Fruit fly (Drosophila melanogaster) whole organism, embryonic: ENCODE results near the gene PK2-R2.

Experiments
- Abd-B ChIP-seq: fragments of 200-800 bp; sonication (Bioruptor generic); optimal IDR thresholded peaks from 2 replicates; lab custom pipeline; 2018; ENCODE audit warnings: missing biosample characterization, mild to moderate bottlenecking, missing genetic modification characterization, moderate library complexity
- Aef1 ChIP-seq: fragments of 200-800 bp; sonication (Bioruptor generic); IDR thresholded peaks from 3 replicates; pipeline ENCODE4 v1.3.6; 2022; ENCODE audit warnings: missing biosample characterization, missing genetic modification characterization
- Antp ChIP-seq: fragments of 200-800 bp; sonication (Bioruptor generic); optimal IDR thresholded peaks from 3 replicates; lab custom pipeline; 2016; ENCODE audit warnings: missing biosample characterization, missing genetic modification characterization
- CG11456 ChIP-seq: fragments of 200-800 bp; sonication (Bioruptor generic); IDR thresholded peaks from 3 replicates; pipeline ENCODE4 v1.3.6; 2022; ENCODE audit warnings: missing biosample characterization, missing genetic modification characterization
- CG12659 ChIP-seq: fragments of 200-800 bp; sonication (Bioruptor generic); optimal IDR thresholded peaks from 3 replicates; lab custom pipeline; 2017; ENCODE audit warnings: mild to moderate bottlenecking, missing biosample characterization, missing genetic modification reagents, missing genetic modification characterization
- CG14965 ChIP-seq: fragments of 200-800 bp; sonication (Bioruptor generic); optimal IDR thresholded peaks from 2 replicates; lab custom pipeline; 2016; ENCODE audit warnings: missing biosample characterization, missing genetic modification characterization, borderline replicate concordance
- CG2199 ChIP-seq: fragments of 200-800 bp; sonication (Bioruptor generic); IDR thresholded peaks from 3 replicates; pipeline ENCODE4 v1.3.6; 2022; ENCODE audit warnings: missing biosample characterization, missing genetic modification characterization
- CG2678 ChIP-seq: fragments of 200-800 bp; sonication (Bioruptor generic); optimal IDR thresholded peaks from 3 replicates; lab custom pipeline; 2019; ENCODE audit warnings: missing biosample characterization, mild to moderate bottlenecking, missing genetic modification characterization, moderate library complexity
- CG2712 ChIP-seq: fragments of 200-800 bp; optimal IDR thresholded peaks from 3 replicates; lab custom pipeline; 2019; ENCODE audit warnings: missing biosample characterization, mild to moderate bottlenecking, missing genetic modification characterization, moderate library complexity
- CG30403 ChIP-seq: fragments of 200-800 bp; sonication (Bioruptor generic); optimal IDR thresholded peaks from 3 replicates; lab custom pipeline; 2016; ENCODE audit warnings: missing biosample characterization, missing genetic modification characterization
- CG30431 ChIP-seq: fragments of 200-800 bp; sonication (Bioruptor generic); optimal IDR thresholded peaks from 2 replicates; lab custom pipeline; 2017; ENCODE audit warnings: missing biosample characterization, missing genetic modification characterization
- CG6175 ChIP-seq: fragments of 200-800 bp; sonication (Bioruptor generic); IDR thresholded peaks from 3 replicates; pipeline ENCODE4 v1.3.6; 2022; ENCODE audit warnings: missing biosample characterization, missing genetic modification characterization
- CG8944 ChIP-seq: fragments of 200-800 bp; sonication (Bioruptor generic); optimal IDR thresholded peaks from 3 replicates; lab custom pipeline; 2016; ENCODE audit warnings: missing biosample characterization, missing genetic modification characterization
- CG9609 ChIP-seq: fragments of 200-800 bp; sonication (Bioruptor generic); optimal IDR thresholded peaks from 3 replicates; lab custom pipeline; 2016; ENCODE audit warnings: missing biosample characterization, missing genetic modification characterization
- CG9797 ChIP-seq: fragments of 200-800 bp; sonication (Bioruptor generic); optimal IDR thresholded peaks from 3 replicates; lab custom pipeline; 2018; ENCODE audit warnings: missing biosample characterization, mild to moderate bottlenecking, missing genetic modification characterization
- Deaf1 ChIP-seq: fragments of 200-800 bp; optimal IDR thresholded peaks from 3 replicates; lab custom pipeline; 2019; ENCODE audit warnings: missing biosample characterization, mild to moderate bottlenecking, missing genetic modification characterization, moderate library complexity
- E2f1 ChIP-seq: fragments of 200-800 bp; sonication (Bioruptor generic); IDR thresholded peaks from 2 replicates; pipeline ENCODE4 v1.3.6; 2022; ENCODE audit warnings: missing biosample characterization, missing genetic modification characterization
- E2f2 ChIP-seq: fragments of 200-800 bp; sonication (Bioruptor generic); IDR thresholded peaks from 2 replicates; pipeline ENCODE4 v1.3.6; 2022; ENCODE audit warnings: missing biosample characterization, missing genetic modification characterization
- HmgZ ChIP-seq: fragments of 200-800 bp; sonication (Bioruptor generic); optimal IDR thresholded peaks from 2 replicates; lab custom pipeline; 2018; ENCODE audit warnings: missing biosample characterization, mild to moderate bottlenecking, missing genetic modification characterization
- Hsf ChIP-seq: fragments of 200-800 bp; sonication (Bioruptor generic); optimal IDR thresholded peaks from 3 replicates; lab custom pipeline; 2016; ENCODE audit warnings: missing biosample characterization, missing genetic modification characterization
- Myb ChIP-seq: fragments of 200-800 bp; sonication (Bioruptor generic); optimal IDR thresholded peaks from 2 replicates; lab custom pipeline; 2016; ENCODE audit warnings: missing biosample characterization, missing genetic modification characterization
- Nf-YC ChIP-seq: fragments of 200-800 bp; optimal IDR thresholded peaks from 3 replicates; lab custom pipeline; 2019; ENCODE audit warnings: missing biosample characterization, mild to moderate bottlenecking, missing genetic modification characterization, moderate library complexity
- Oaz ChIP-seq: fragments of 200-800 bp; sonication (Bioruptor generic); IDR thresholded peaks from 2 replicates; pipeline ENCODE4 v1.3.6; 2022; ENCODE audit warnings: missing biosample characterization, missing genetic modification characterization
- Pdp1 ChIP-seq, 2 experiments: fragments of 200-800 bp; sonication (Bioruptor generic); optimal IDR thresholded peaks; 3 replicates each; lab custom pipeline; 2016; ENCODE audit warnings: missing biosample characterization in 2 of 2, missing genetic modification characterization in 2 of 2, mild to moderate bottlenecking in 1 of 2, moderate library complexity in 1 of 2
- Side ChIP-seq: fragments of 200-800 bp; sonication (Bioruptor generic); optimal IDR thresholded peaks from 2 replicates; lab custom pipeline; 2016; ENCODE audit warnings: missing biosample characterization, missing genetic modification characterization
- Tbp ChIP-seq: fragments of >200 bp; optimal IDR thresholded peaks from 2 replicates; lab custom pipeline; 2018; ENCODE audit warnings: missing biosample characterization, missing genetic modification characterization
- Trl ChIP-seq, 3 experiments: fragments of >200 bp in 2 of 3; fragments of 200-800 bp in 1 of 3; sonication (Bioruptor generic) in 1 of 3; optimal IDR thresholded peaks; 2 replicates in 1 of 3; 3 replicates in 2 of 3; lab custom pipeline; 2016 to 2017; ENCODE audit warnings: missing biosample characterization in 1 of 3, missing genetic modification characterization in 1 of 3
- abd-A ChIP-seq: fragments of 200-800 bp; sonication (Bioruptor generic); optimal IDR thresholded peaks from 3 replicates; lab custom pipeline; 2019; ENCODE audit warnings: missing biosample characterization, mild to moderate bottlenecking, missing genetic modification characterization, moderate library complexity
- aop ChIP-seq: fragments of 200-800 bp; sonication (Bioruptor generic); IDR thresholded peaks from 2 replicates; pipeline ENCODE4 v1.3.6; 2022; ENCODE audit warnings: missing biosample characterization, missing genetic modification characterization
- br ChIP-seq: fragments of >200 bp; optimal IDR thresholded peaks from 2 replicates; lab custom pipeline; 2017
- chm ChIP-seq: fragments of 200-800 bp; sonication (Bioruptor generic); IDR thresholded peaks from 2 replicates; pipeline ENCODE4 v1.3.6; 2022; ENCODE audit warnings: missing biosample characterization, missing genetic modification characterization
- dati ChIP-seq: fragments of 200-800 bp; sonication (Bioruptor generic); IDR thresholded peaks from 2 replicates; pipeline ENCODE4 v1.3.6; 2022; ENCODE audit warnings: missing biosample characterization, missing genetic modification characterization
- ems ChIP-seq: fragments of 200-800 bp; sonication (Bioruptor generic); optimal IDR thresholded peaks from 3 replicates; lab custom pipeline; 2016; ENCODE audit warnings: missing biosample characterization, missing genetic modification characterization
- exex ChIP-seq: fragments of 200-800 bp; sonication (Bioruptor generic); optimal IDR thresholded peaks from 4 replicates; lab custom pipeline; 2018; ENCODE audit warnings: missing biosample characterization, mild to moderate bottlenecking, missing genetic modification characterization, moderate library complexity
- ftz-f1 ChIP-seq: fragments of 200-800 bp; sonication (Bioruptor generic); optimal IDR thresholded peaks from 2 replicates; lab custom pipeline; 2016; ENCODE audit warnings: missing biosample characterization, missing genetic modification characterization
- gfzf ChIP-seq: fragments of 200-800 bp; sonication (Bioruptor generic); optimal IDR thresholded peaks from 2 replicates; lab custom pipeline; 2016; ENCODE audit warnings: missing biosample characterization, mild to moderate bottlenecking, missing genetic modification characterization, moderate library complexity
- her ChIP-seq: fragments of 200-800 bp; sonication (Bioruptor generic); optimal IDR thresholded peaks from 2 replicates; lab custom pipeline; 2016; ENCODE audit warnings: missing biosample characterization, missing genetic modification characterization
- maf-S ChIP-seq: fragments of 200-800 bp; sonication (Bioruptor generic); optimal IDR thresholded peaks from 2 replicates; lab custom pipeline; 2016; ENCODE audit warnings: missing biosample characterization, missing genetic modification characterization
- mirr ChIP-seq: fragments of 200-800 bp; sonication (Bioruptor generic); optimal IDR thresholded peaks from 3 replicates; lab custom pipeline; 2018; ENCODE audit warnings: missing biosample characterization, mild to moderate bottlenecking, missing genetic modification characterization
- nmo ChIP-seq: fragments of 200-800 bp; sonication (Bioruptor generic); optimal IDR thresholded peaks from 2 replicates; lab custom pipeline; 2018; ENCODE audit warnings: missing biosample characterization, mild to moderate bottlenecking, missing genetic modification characterization, moderate library complexity
- otp ChIP-seq: fragments of 200-800 bp; sonication (Bioruptor generic); IDR thresholded peaks from 3 replicates; pipeline ENCODE4, ENCODE4 v1.3.6; 2022; ENCODE audit warnings: missing biosample characterization, missing genetic modification characterization
- peb ChIP-seq: fragments of 200-800 bp; sonication (Bioruptor generic); IDR thresholded peaks from 2 replicates; pipeline ENCODE4 v1.3.6; 2022; ENCODE audit warnings: missing biosample characterization, missing genetic modification characterization
- pita ChIP-seq: fragments of 200-800 bp; sonication (Bioruptor generic); optimal IDR thresholded peaks from 2 replicates; lab custom pipeline; 2017; ENCODE audit warnings: missing biosample characterization, mild to moderate bottlenecking, missing genetic modification characterization
- repo ChIP-seq: fragments of 200-800 bp; sonication (Bioruptor generic); optimal IDR thresholded peaks from 2 replicates; lab custom pipeline; 2016; ENCODE audit warnings: missing biosample characterization, missing genetic modification characterization
- stwl ChIP-seq: fragments of 200-800 bp; sonication (Bioruptor generic); optimal IDR thresholded peaks from 3 replicates; lab custom pipeline; 2018; ENCODE audit warnings: missing biosample characterization, mild to moderate bottlenecking, missing genetic modification characterization, moderate library complexity
- tll ChIP-seq, 2 experiments: fragments of 200-800 bp in 1 of 2; fragments of >200 bp in 1 of 2; sonication (Bioruptor generic) in 1 of 2; optimal IDR thresholded peaks; 2 replicates each; lab custom pipeline; 2017 to 2019; ENCODE audit warnings: missing biosample characterization in 2 of 2, missing genetic modification characterization in 2 of 2, mild to moderate bottlenecking in 1 of 2, moderate library complexity in 1 of 2
- vfl ChIP-seq: fragments of 200-800 bp; sonication (Bioruptor generic); optimal IDR thresholded peaks from 2 replicates; lab custom pipeline; 2016; ENCODE audit warnings: missing biosample characterization, missing genetic modification characterization

PK2-R2 gene

dm6 chr3R:13319873-13320272, 14.1 kb downstream of the PK2-R2 start (continued):
- TF ChIP-seq nmo (GFP tag; lab: Kevin White, UChicago), result peak; percentile 15
- no peak for TF ChIP-seq CG9797 (GFP tag; lab: Kevin White, UChicago)
- TF ChIP-seq CG6175 (GFP tag; lab: Robert Waterston, UW), result no peak
- no peak for TF ChIP-seq CG9609 (GFP tag; lab: Kevin White, UChicago)
- no peak for TF ChIP-seq E2f2 (GFP tag; lab: Robert Waterston, UW)
- no peak for TF ChIP-seq CG8944
- no peak for TF ChIP-seq chm (GFP tag; lab: Robert Waterston, UW)
- no peak for TF ChIP-seq dati
- TF ChIP-seq Oaz (GFP tag; lab: Robert Waterston, UW), result 0 out of 2 replicates have a peak, but pooled peaks have one; percentile 20
- no peak for TF ChIP-seq Tbp (GFP tag; lab: Kevin White, UChicago)
- no peak for TF ChIP-seq repo (GFP tag; lab: Kevin White, UChicago)
- TF ChIP-seq peb (GFP tag; lab: Robert Waterston, UW), result 0 out of 2 replicates have a peak, but pooled peaks have one; percentile 11
- TF ChIP-seq otp, result no peak
- no peak for TF ChIP-seq CG2199 (GFP tag; lab: Robert Waterston, UW)
- TF ChIP-seq Trl (optimal IDR thresholded peaks at IDR 0.05; lab: Kevin White, UChicago), result no peak
- TF ChIP-seq Trl (GFP tag; optimal IDR thresholded peaks at IDR 0.05; lab: Kevin White, UChicago), result no peak
- TF ChIP-seq mirr, result no peak
- no peak for TF ChIP-seq ems (GFP tag; lab: Kevin White, UChicago)
- no peak for TF ChIP-seq E2f1 (GFP tag; lab: Robert Waterston, UW)
- TF ChIP-seq Pdp1 (GFP tag; optimal IDR thresholded peaks at IDR 0.05; lab: Kevin White, UChicago), result no peak
- no peak for TF ChIP-seq Abd-B (GFP tag; lab: Kevin White, UChicago)
- no peak for TF ChIP-seq tll (GFP tag; optimal IDR thresholded peaks at IDR 0.05; lab: Kevin White, UChicago)
- no peak for TF ChIP-seq Nf-YC
- TF ChIP-seq CG30403 (GFP tag; lab: Kevin White, UChicago), result no peak
- TF ChIP-seq br, result no peak
- TF ChIP-seq CG14965 (GFP tag; lab: Kevin White, UChicago), result no peak

DNA sequence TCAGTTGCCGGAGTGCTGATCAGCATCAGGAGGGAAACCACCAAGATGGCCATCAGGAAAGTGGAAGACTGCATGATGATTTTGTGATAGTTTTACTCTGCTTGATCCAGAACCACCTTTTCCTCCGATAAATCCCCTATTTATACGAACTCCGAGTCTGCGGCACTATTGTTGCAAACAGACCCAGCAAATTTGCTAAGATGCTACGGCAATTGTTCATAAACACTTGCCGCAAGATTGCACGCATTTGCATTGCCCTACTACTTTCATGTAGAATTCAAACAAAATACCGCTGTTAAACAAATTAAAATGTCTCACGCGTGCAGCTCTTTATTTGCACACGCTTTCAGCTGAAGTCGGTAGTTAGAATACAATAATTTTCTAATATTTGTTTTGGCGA, 14.8 kb downstream of the PK2-R2 start, which contains the start of gene CG45080:
TSS of gene CG45080 (minus strand) at position 101 of the 400 bp plus-strand sequence.
- TF ChIP-seq CG11456 (0 out of 3 replicates have a peak, but pooled peaks have one; percentile 13), Aef1 (GFP tag; lab: Robert Waterston, UW) (no peak)

DNA sequence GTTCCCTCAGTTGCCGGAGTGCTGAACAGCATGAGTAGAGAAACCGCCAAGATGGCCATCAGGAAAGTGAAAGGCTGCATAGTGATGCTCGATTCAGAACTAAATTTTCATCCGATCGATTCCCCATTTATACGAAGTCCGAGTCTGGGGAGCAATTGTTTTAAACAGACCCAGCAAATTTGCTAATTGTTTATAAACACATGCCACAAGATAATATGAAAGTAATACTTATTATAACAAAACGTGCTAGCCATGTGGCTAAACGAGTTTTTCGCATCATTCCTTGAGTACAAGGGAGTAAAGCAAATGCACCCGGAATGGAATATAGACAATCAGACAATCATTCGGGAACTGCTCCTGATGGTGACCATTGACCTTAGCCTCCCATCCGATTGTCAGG, 20.9 kb downstream of the PK2-R2 start, which contains the start of gene CG44142:
TSS of gene CG44142 (minus strand) at position 101 of the 400 bp plus-strand sequence.
- TF ChIP-seq aop (no peak), Deaf1 (no peak), vfl (GFP tag; lab: Kevin White, UChicago) (no peak), peb (GFP tag; lab: Robert Waterston, UW) (no peak), abd-A (tag; lab: Kevin White, UChicago) (no peak), CG2678 (tag; lab: Kevin White, UChicago) (no peak)

DNA sequence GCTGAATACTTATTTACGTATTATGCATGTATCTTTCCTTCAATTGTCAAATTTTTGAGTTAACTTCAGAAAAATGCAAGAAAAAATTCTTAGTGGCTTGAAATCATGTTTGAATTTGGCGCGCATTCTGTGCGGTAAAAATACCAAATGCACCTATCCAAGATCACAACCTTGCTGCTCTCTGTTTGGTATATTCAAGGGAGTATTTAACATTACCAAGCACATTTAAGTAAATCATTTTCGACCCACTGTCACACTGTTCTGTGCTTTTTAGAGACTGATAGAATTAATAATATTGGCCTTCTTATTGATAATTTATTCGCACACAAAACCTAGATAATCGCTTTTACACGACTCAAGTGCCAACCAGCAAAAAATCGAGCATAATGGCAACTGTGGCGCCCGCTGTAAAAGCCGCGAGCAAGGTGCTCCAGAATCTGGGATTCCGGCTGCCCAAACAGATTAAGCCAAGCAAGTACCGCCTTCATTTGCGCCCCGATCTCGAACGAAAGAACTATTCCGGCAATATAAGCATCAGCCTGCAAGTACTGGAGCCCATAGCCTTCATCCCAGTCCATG, 24.7 kb downstream of the PK2-R2 start:
- TF ChIP-seq CG2712 (tag; lab: Kevin White, UChicago), result peak; percentile 1
- TF ChIP-seq pita, result peak; percentile 47
- no peak for TF ChIP-seq Nf-YC
- peak; percentile 8 for TF ChIP-seq ftz-f1
- peak; percentile 98 for TF ChIP-seq gfzf (GFP tag; lab: Kevin White, UChicago)
- peak; percentile 65 for TF ChIP-seq HmgZ (tag; lab: Kevin White, UChicago)
- peak; percentile 22 for TF ChIP-seq exex (tag; lab: Kevin White, UChicago)
- no peak for TF ChIP-seq Hsf (GFP tag; lab: Kevin White, UChicago)
- TF ChIP-seq maf-S (GFP tag; lab: Kevin White, UChicago), result no peak
- peak; percentile 85 for TF ChIP-seq stwl (tag; lab: Kevin White, UChicago)
- TF ChIP-seq CG12659, result peak; percentile 61
- TF ChIP-seq CG14965 (GFP tag; lab: Kevin White, UChicago), result no peak
- no peak for TF ChIP-seq CG30431 (GFP tag; lab: Kevin White, UChicago)
- TF ChIP-seq Side, result no peak
- no peak for TF ChIP-seq Antp (GFP tag; lab: Kevin White, UChicago)
- peak; percentile 82 for TF ChIP-seq Myb
- TF ChIP-seq her, result no peak
